Fruit fly (Drosophila melanogaster) whole organism, embryonic: ENCODE data around the gene Wdfy2.

Experiments
- B-H2 ChIP-seq: fragments of 200-800 bp; sonication (Bioruptor generic); optimal IDR thresholded peaks from 2 replicates; lab custom pipeline; 2018; ENCODE audit warnings: missing biosample characterization, mild to moderate bottlenecking, missing genetic modification characterization
- CG10366 ChIP-seq: fragments of 200-800 bp; sonication (Bioruptor generic); IDR thresholded peaks from 2 replicates; pipeline ENCODE4 v1.3.6; 2022; ENCODE audit warnings: missing biosample characterization, missing genetic modification characterization
- CG10565 ChIP-seq: fragments of 200-800 bp; sonication (Bioruptor generic); optimal IDR thresholded peaks from 3 replicates; lab custom pipeline; 2016; ENCODE audit warnings: missing biosample characterization, mild to moderate bottlenecking, missing genetic modification characterization
- CG11398 ChIP-seq: fragments of 200-800 bp; sonication (Bioruptor generic); optimal IDR thresholded peaks from 2 replicates; lab custom pipeline; 2016; ENCODE audit warnings: missing biosample characterization, missing genetic modification characterization
- CG11560 ChIP-seq: fragments of 200-800 bp; sonication (Bioruptor generic); IDR thresholded peaks from 3 replicates; pipeline ENCODE4 v1.3.6; 2022; ENCODE audit warnings: missing biosample characterization, missing genetic modification characterization
- CG11695 ChIP-seq: fragments of 200-800 bp; sonication (Bioruptor generic); IDR thresholded peaks from 3 replicates; pipeline ENCODE4 v1.3.6; 2022; ENCODE audit warnings: missing biosample characterization, missing genetic modification characterization
- CG13424 ChIP-seq: fragments of 200-800 bp; sonication (Bioruptor generic); optimal IDR thresholded peaks from 2 replicates; lab custom pipeline; 2019; ENCODE audit warnings: missing biosample characterization, mild to moderate bottlenecking, missing genetic modification characterization, moderate library complexity
- CG14860 ChIP-seq: fragments of 200-800 bp; sonication (Bioruptor generic); IDR thresholded peaks from 3 replicates; pipeline ENCODE4 v1.3.6; 2022; ENCODE audit warnings: missing biosample characterization, missing genetic modification characterization; ENCODE audit not compliant: partially characterized antibody
- CG15011 ChIP-seq: fragments of 200-800 bp; sonication (Bioruptor generic); optimal IDR thresholded peaks from 3 replicates; lab custom pipeline; 2018; ENCODE audit warnings: missing biosample characterization, mild to moderate bottlenecking, missing genetic modification characterization
- CG17328 ChIP-seq: fragments of 200-800 bp; sonication (Bioruptor generic); IDR thresholded peaks from 2 replicates; pipeline ENCODE4 v1.3.6; 2022; ENCODE audit warnings: missing biosample characterization, missing genetic modification characterization
- CG30020 ChIP-seq: fragments of 200-800 bp; optimal IDR thresholded peaks from 2 replicates; lab custom pipeline; 2019; ENCODE audit warnings: missing biosample characterization, mild to moderate bottlenecking, missing genetic modification characterization, moderate library complexity
- CG30431 ChIP-seq: fragments of 200-800 bp; sonication (Bioruptor generic); optimal IDR thresholded peaks from 2 replicates; lab custom pipeline; 2017; ENCODE audit warnings: missing biosample characterization, missing genetic modification characterization
- CG31224 ChIP-seq: fragments of 200-800 bp; sonication (Bioruptor generic); IDR thresholded peaks from 2 replicates; pipeline ENCODE4 v1.3.6; 2022; ENCODE audit warnings: missing biosample characterization, missing genetic modification characterization
- CG32532 ChIP-seq: fragments of 200-800 bp; sonication (Bioruptor generic); IDR thresholded peaks from 2 replicates; pipeline ENCODE4 v1.3.6; 2022; ENCODE audit warnings: missing biosample characterization, missing genetic modification characterization
- CG4360 ChIP-seq: fragments of 200-800 bp; sonication (Bioruptor generic); IDR thresholded peaks from 2 replicates; pipeline ENCODE4 v1.3.6; 2022; ENCODE audit warnings: missing biosample characterization, missing genetic modification characterization
- CG4730 ChIP-seq: fragments of 200-800 bp; sonication (Bioruptor generic); IDR thresholded peaks from 2 replicates; pipeline ENCODE4 v1.3.6; 2022; ENCODE audit warnings: missing biosample characterization, missing genetic modification characterization
- CG6254 ChIP-seq: fragments of 200-800 bp; sonication (Bioruptor generic); optimal IDR thresholded peaks from 3 replicates; lab custom pipeline; 2017; ENCODE audit warnings: mild to moderate bottlenecking, missing biosample characterization, missing genetic modification reagents, missing genetic modification characterization
- CG6654 ChIP-seq: fragments of 200-800 bp; sonication (Bioruptor generic); optimal IDR thresholded peaks from 2 replicates; lab custom pipeline; 2017; ENCODE audit warnings: missing biosample characterization, mild to moderate bottlenecking, missing genetic modification characterization
- CG7556 ChIP-seq: fragments of 200-800 bp; sonication (Bioruptor generic); optimal IDR thresholded peaks from 2 replicates; lab custom pipeline; 2017; ENCODE audit warnings: missing biosample characterization, mild to moderate bottlenecking, missing genetic modification characterization
- CG7928 ChIP-seq: fragments of 200-800 bp; sonication (Bioruptor generic); optimal IDR thresholded peaks from 2 replicates; lab custom pipeline; 2017; ENCODE audit warnings: missing biosample characterization, mild to moderate bottlenecking, missing genetic modification characterization
- CG8281 ChIP-seq: fragments of 200-800 bp; sonication (Bioruptor generic); optimal IDR thresholded peaks from 2 replicates; lab custom pipeline; 2018; ENCODE audit warnings: missing biosample characterization, mild to moderate bottlenecking, missing genetic modification characterization, moderate library complexity
- CG9817 ChIP-seq: fragments of 200-800 bp; sonication (Bioruptor generic); optimal IDR thresholded peaks from 2 replicates; lab custom pipeline; 2018; ENCODE audit warnings: missing biosample characterization, mild to moderate bottlenecking, missing genetic modification characterization, moderate library complexity
- CTCF ChIP-seq: fragments of 200-800 bp; sonication (Bioruptor generic); optimal IDR thresholded peaks from 2 replicates; lab custom pipeline; 2017; ENCODE audit warnings: missing biosample characterization, mild to moderate bottlenecking, missing genetic modification characterization, moderate library complexity
- D19A ChIP-seq: fragments of 200-800 bp; optimal IDR thresholded peaks from 3 replicates; lab custom pipeline; 2019; ENCODE audit warnings: missing biosample characterization, mild to moderate bottlenecking, missing genetic modification characterization, moderate library complexity
- Fer2 ChIP-seq: fragments of 200-800 bp; sonication (Bioruptor generic); optimal IDR thresholded peaks from 2 replicates; lab custom pipeline; 2018; ENCODE audit warnings: missing biosample characterization, mild to moderate bottlenecking, missing genetic modification characterization, moderate library complexity
- Gug ChIP-seq: fragments of 200-800 bp; sonication (Bioruptor generic); IDR thresholded peaks from 4 replicates; pipeline ENCODE4 v1.3.6; 2022; ENCODE audit warnings: missing biosample characterization, missing genetic modification characterization
- HHEX ChIP-seq: fragments of 200-800 bp; sonication (Bioruptor generic); optimal IDR thresholded peaks from 3 replicates; lab custom pipeline; 2017; ENCODE audit warnings: missing biosample characterization, mild to moderate bottlenecking, missing genetic modification characterization, missing genetic modification reagents
- Lhr ChIP-seq: fragments of 200-800 bp; sonication (Bioruptor generic); optimal IDR thresholded peaks from 3 replicates; lab custom pipeline; 2017; ENCODE audit warnings: mild to moderate bottlenecking, missing biosample characterization, missing genetic modification reagents, missing genetic modification characterization
- Med ChIP-seq: fragments of 200-800 bp; sonication (Bioruptor generic); peaks from one replicate; lab custom pipeline; 2016; ENCODE audit warnings: missing biosample characterization, missing genetic modification characterization, mild to moderate bottlenecking, inconsistent platforms, moderate library complexity
- Meics ChIP-seq: fragments of 200-800 bp; sonication (Bioruptor generic); optimal IDR thresholded peaks from 2 replicates; lab custom pipeline; 2017; ENCODE audit warnings: missing biosample characterization, mild to moderate bottlenecking, missing genetic modification characterization
- Neu2 ChIP-seq: fragments of 200-800 bp; sonication (Bioruptor generic); optimal IDR thresholded peaks from 3 replicates; lab custom pipeline; 2016; ENCODE audit warnings: missing biosample characterization, missing genetic modification characterization, borderline replicate concordance
- Nf-YB ChIP-seq: fragments of 200-800 bp; sonication (Bioruptor generic); optimal IDR thresholded peaks from 3 replicates; lab custom pipeline; 2019; ENCODE audit warnings: missing biosample characterization, mild to moderate bottlenecking, missing genetic modification characterization, moderate library complexity
- TFAM ChIP-seq: fragments of 200-800 bp; sonication (Bioruptor generic); optimal IDR thresholded peaks from 2 replicates; lab custom pipeline; 2017; ENCODE audit warnings: missing biosample characterization, missing genetic modification characterization, inconsistent platforms
- bowl ChIP-seq: fragments of 200-800 bp; sonication (Bioruptor generic); IDR thresholded peaks from 2 replicates; pipeline ENCODE4 v1.3.6; 2022; ENCODE audit warnings: missing biosample characterization, missing genetic modification characterization
- cg ChIP-seq: fragments of 200-800 bp; sonication (Bioruptor generic); optimal IDR thresholded peaks from 3 replicates; lab custom pipeline; 2019; ENCODE audit warnings: missing biosample characterization, mild to moderate bottlenecking, missing genetic modification characterization, moderate library complexity
- chif ChIP-seq, 2 experiments: fragments of 200-800 bp; sonication (Bioruptor generic); optimal IDR thresholded peaks; 3 replicates each; lab custom pipeline; 2016; ENCODE audit warnings: missing biosample characterization in 2 of 2, missing genetic modification characterization in 2 of 2
- ci ChIP-seq: fragments of 200-800 bp; sonication (Bioruptor generic); IDR thresholded peaks from 3 replicates; pipeline ENCODE4 v1.3.6; 2022; ENCODE audit warnings: missing biosample characterization, missing genetic modification characterization
- croc ChIP-seq: fragments of 200-800 bp; sonication (Bioruptor generic); conservative IDR thresholded peaks from 3 replicates; pipeline ENCODE4 v1.3.6; 2022; ENCODE audit warnings: missing biosample characterization, missing genetic modification characterization
- dm ChIP-seq: fragments of 200-800 bp; sonication (Bioruptor generic); optimal IDR thresholded peaks from 3 replicates; lab custom pipeline; 2016; ENCODE audit warnings: missing biosample characterization, missing genetic modification characterization
- en ChIP-seq: fragments of 200-800 bp; sonication (Bioruptor generic); optimal IDR thresholded peaks from 2 replicates; lab custom pipeline; 2016; ENCODE audit warnings: missing biosample characterization, missing genetic modification characterization
- fd96Cb ChIP-seq: fragments of 200-800 bp; sonication (Bioruptor generic); optimal IDR thresholded peaks from 2 replicates; lab custom pipeline; 2018; ENCODE audit warnings: missing biosample characterization, mild to moderate bottlenecking, missing genetic modification characterization, moderate library complexity
- fu2 ChIP-seq: fragments of 200-800 bp; sonication (Bioruptor generic); optimal IDR thresholded peaks from 2 replicates; lab custom pipeline; 2016; ENCODE audit warnings: missing biosample characterization, missing genetic modification characterization
- gcm ChIP-seq: fragments of 200-800 bp; sonication (Bioruptor generic); optimal IDR thresholded peaks from 2 replicates; lab custom pipeline; 2019; ENCODE audit warnings: missing biosample characterization, mild to moderate bottlenecking, missing genetic modification characterization, moderate library complexity
- gro ChIP-seq: fragments of 200-800 bp; sonication (Bioruptor generic); optimal IDR thresholded peaks from 2 replicates; lab custom pipeline; 2016; ENCODE audit warnings: missing biosample characterization, missing genetic modification characterization
- ind ChIP-seq: fragments of 200-800 bp; sonication (Bioruptor generic); optimal IDR thresholded peaks from 3 replicates; lab custom pipeline; 2016; ENCODE audit warnings: missing biosample characterization, missing genetic modification characterization
- mirr ChIP-seq: fragments of 200-800 bp; sonication (Bioruptor generic); optimal IDR thresholded peaks from 3 replicates; lab custom pipeline; 2018; ENCODE audit warnings: missing biosample characterization, mild to moderate bottlenecking, missing genetic modification characterization
- peb ChIP-seq: fragments of 200-800 bp; sonication (Bioruptor generic); IDR thresholded peaks from 2 replicates; pipeline ENCODE4 v1.3.6; 2022; ENCODE audit warnings: missing biosample characterization, missing genetic modification characterization
- scrt ChIP-seq: fragments of 200-800 bp; sonication (Bioruptor generic); optimal IDR thresholded peaks from 2 replicates; lab custom pipeline; 2018; ENCODE audit warnings: missing biosample characterization, mild to moderate bottlenecking, missing genetic modification characterization, moderate library complexity
- sqz ChIP-seq: fragments of 200-800 bp; sonication (Bioruptor generic); optimal IDR thresholded peaks from 3 replicates; lab custom pipeline; 2018; ENCODE audit warnings: missing biosample characterization, mild to moderate bottlenecking, missing genetic modification characterization
- unc-4 ChIP-seq: fragments of 200-800 bp; sonication (Bioruptor generic); IDR thresholded peaks from 2 replicates; pipeline ENCODE4 v1.3.6; 2022; ENCODE audit warnings: missing biosample characterization, missing genetic modification characterization; ENCODE audit not compliant: partially characterized antibody
- wdn ChIP-seq: fragments of 200-800 bp; sonication (Bioruptor generic); IDR thresholded peaks from 2 replicates; pipeline ENCODE4 v1.3.6; 2022; ENCODE audit warnings: missing biosample characterization, missing genetic modification characterization

Gene Wdfy2

dm6 chr2L:10386208-10386805, 36.8 kb upstream of the Wdfy2 start, which contains the start of the genes Cdk1 and mRpS7 (continued):
- TF ChIP-seq CG9817 (tag; lab: Kevin White, UChicago) (peak; percentile 68), CG32532 (GFP tag; lab: Robert Waterston, UW) (peak; percentile 77), CG11398 (no peak), Lhr (peak; percentile 45), bowl (GFP tag; lab: Robert Waterston, UW) (no peak), CG4360 (no peak), Nf-YB (GFP tag; lab: Kevin White, UChicago) (peak; percentile 51), en (no peak), CG15011 (GFP tag; lab: Kevin White, UChicago) (peak; percentile 41), CG10565 (peak; percentile 52), CTCF (GFP tag; lab: Kevin White, UChicago) (no peak), CG31224 (GFP tag; lab: Robert Waterston, UW) (peak; percentile 39; the same call in 1 of the 2 replicates), CG8281 (tag; lab: Kevin White, UChicago) (no peak), HHEX (peak; percentile 40), Fer2 (tag; lab: Kevin White, UChicago) (peak; percentile 7), Med (GFP tag; lab: Kevin White, UChicago) (peak; percentile 86), CG6654 (GFP tag; lab: Kevin White, UChicago) (peak; percentile 7), TFAM (GFP tag; lab: Kevin White, UChicago) (no peak), CG7556 (GFP tag; lab: Kevin White, UChicago) (peak; percentile 71), wdn (no peak), CG30431 (GFP tag; lab: Kevin White, UChicago) (peak; percentile 26), gro (GFP tag; lab: Kevin White, UChicago) (no peak), cg (GFP tag; lab: Kevin White, UChicago) (no peak), ci (peak; percentile 82; the same call in 2 of the 3 replicates), B-H2 (GFP tag; lab: Kevin White, UChicago) (peak; percentile 26), D19A (tag; lab: Kevin White, UChicago) (peak; percentile 68), fu2 (peak; percentile 29), CG7928 (GFP tag; lab: Kevin White, UChicago) (peak; percentile 18), ind (GFP tag; lab: Kevin White, UChicago) (peak; percentile 77), CG30020 (peak; percentile 100), CG11560 (tag; lab: Robert Waterston, UW) (no peak), scrt (GFP tag; lab: Kevin White, UChicago) (peak; percentile 38), mirr (GFP tag; lab: Kevin White, UChicago) (no peak), Gug (no peak), sqz (peak; percentile 39), Meics (GFP tag; lab: Kevin White, UChicago) (peak; percentile 79), unc-4 (GFP tag; lab: Robert Waterston, UW) (no peak), CG10366 (GFP tag; lab: Robert Waterston, UW) (peak; percentile 69; the same call in 1 of the 2 replicates), croc (GFP tag; lab: Robert Waterston, UW) (peak; percentile 57), CG4730 (peak; percentile 41), Neu2 (GFP tag; lab: Kevin White, UChicago) (no peak), chif (GFP tag; optimal IDR thresholded peaks at IDR 0.05; lab: Kevin White, UChicago) (peak; percentile 17 to 53), dm (GFP tag; lab: Kevin White, UChicago) (peak; percentile 43), CG14860 (GFP tag; lab: Robert Waterston, UW) (no peak), CG17328 (GFP tag; lab: Robert Waterston, UW) (peak; percentile 70), peb (GFP tag; lab: Robert Waterston, UW) (no peak), CG11695 (peak; percentile 70), fd96Cb (tag; lab: Kevin White, UChicago) (peak; percentile 77), CG6254 (GFP tag; lab: Kevin White, UChicago) (peak; percentile 38), gcm (GFP tag; lab: Kevin White, UChicago) (peak; percentile 66), CG13424 (tag; lab: Kevin White, UChicago) (peak; percentile 73)
